Fruit fly (Drosophila melanogaster): ENCODE data around the gene Oat.
A peak's percentile ranks its signal among the peaks of the same experiment; 100 is the strongest.

Gene Oat

dm6 chr3L:19687200-19687687 lies 37.6 kb upstream of the Oat start, which contains the start of the genes CG8765 and Gbeta76C (continued):
- TF ChIP-seq CG10274 (GFP tag; optimal IDR thresholded peaks at IDR 0.05) (no peak), Ptx1 (GFP tag; IDR thresholded peaks at IDR 0.05) (peak; percentile 39; the same call in 1 of the 2 replicates), bbx (GFP tag; IDR thresholded peaks at IDR 0.05; ENCODE audit: partially characterized antibody) (peak; percentile 37; the same call in 1 of the 2 replicates), PHDP (tag; optimal IDR thresholded peaks at IDR 0.05) (no peak), emc (GFP tag; optimal IDR thresholded peaks at IDR 0.05) (peak; percentile 3), fd102C (GFP tag; optimal IDR thresholded peaks at IDR 0.05) (no peak), stwl (tag; optimal IDR thresholded peaks at IDR 0.05) (peak; percentile 90), CG1529 (GFP tag; optimal IDR thresholded peaks at IDR 0.05) (no peak), nerfin-1 (tag; optimal IDR thresholded peaks at IDR 0.05) (peak; percentile 18), CG12744 (GFP tag; optimal IDR thresholded peaks at IDR 0.05) (peak; percentile 64), Fer1 (GFP tag; optimal IDR thresholded peaks at IDR 0.05) (peak; percentile 59), CG4854 (GFP tag; optimal IDR thresholded peaks at IDR 0.05) (peak; percentile 19), unpg (GFP tag; optimal IDR thresholded peaks at IDR 0.05) (no peak), CG33557 (GFP tag; optimal IDR thresholded peaks at IDR 0.05) (no peak), ind (GFP tag; optimal IDR thresholded peaks at IDR 0.05) (peak; percentile 30), Hr3 (GFP tag; optimal IDR thresholded peaks at IDR 0.05) (peak; percentile 9), CG13287 (GFP tag; IDR thresholded peaks at IDR 0.05; ENCODE audit: partially characterized antibody) (peak; percentile 74), NC2β (GFP tag; optimal IDR thresholded peaks at IDR 0.05) (peak; percentile 48), CG13894 (tag; optimal IDR thresholded peaks at IDR 0.05) (peak; percentile 41), Ssrp (tag; optimal IDR thresholded peaks at IDR 0.05) (no peak), Scr (GFP tag; IDR thresholded peaks at IDR 0.05; ENCODE audit: partially characterized antibody) (peak; percentile 31; the same call in 1 of the 2 replicates), CG8765 (GFP tag; IDR thresholded peaks at IDR 0.05) (0 out of 2 replicates have a peak, but pooled peaks have one; percentile 16), CG17186 (GFP tag; optimal IDR thresholded peaks at IDR 0.05) (peak; percentile 90), Lhr (GFP tag; optimal IDR thresholded peaks at IDR 0.05) (peak; percentile 93), Stat92E (GFP tag; optimal IDR thresholded peaks at IDR 0.05) (peak in 1 of 3 experiments; percentile 77), lmd (GFP tag; IDR thresholded peaks at IDR 0.05) (peak; percentile 31; the same call in 1 of the 2 replicates), CG4617 (GFP tag; optimal IDR thresholded peaks at IDR 0.05; ENCODE audit: borderline replicate concordance) (peak; percentile 68), Elba2 (GFP tag; optimal IDR thresholded peaks at IDR 0.05) (peak; percentile 58), tx (GFP tag; optimal IDR thresholded peaks at IDR 0.05) (peak; percentile 52), unc-4 (GFP tag; IDR thresholded peaks at IDR 0.05; ENCODE audit: partially characterized antibody) (peak; percentile 60), Sin3A (optimal IDR thresholded peaks at IDR 0.05) (peak; percentile 62), CG17802 (tag; optimal IDR thresholded peaks at IDR 0.05) (no peak), CG17568 (GFP tag; optimal IDR thresholded peaks at IDR 0.05) (no peak), CG10431 (GFP tag; optimal IDR thresholded peaks at IDR 0.05) (no peak), CG10321 (GFP tag; IDR thresholded peaks at IDR 0.05) (no peak), cg (GFP tag; optimal IDR thresholded peaks at IDR 0.05) (no peak), twi (tag; optimal IDR thresholded peaks at IDR 0.05) (peak; percentile 64), dysf (GFP tag; IDR thresholded peaks at IDR 0.05) (peak; percentile 27; the same call in 1 of the 3 replicates), NK7.1 (GFP tag; optimal IDR thresholded peaks at IDR 0.05) (no peak), knrl (GFP tag; IDR thresholded peaks at IDR 0.05; ENCODE audit: partially characterized antibody) (peak; percentile 55; the same call in 1 of the 3 replicates), CG11456 (GFP tag; IDR thresholded peaks at IDR 0.05) (no peak), CG10654 (GFP tag; optimal IDR thresholded peaks at IDR 0.05) (peak; percentile 7), dpn (GFP tag; optimal IDR thresholded peaks at IDR 0.05) (peak; percentile 65 to 71), vvl (GFP tag; IDR thresholded peaks at IDR 0.05) (peak; percentile 60), E2f1 (GFP tag; IDR thresholded peaks at IDR 0.05) (peak; percentile 60), CG1792 (GFP tag; optimal IDR thresholded peaks at IDR 0.05) (peak; percentile 20), CG3726 (GFP tag; IDR thresholded peaks at IDR 0.05) (no peak), CG9609 (GFP tag; optimal IDR thresholded peaks at IDR 0.05) (peak; percentile 50), pho (GFP tag; optimal IDR thresholded peaks at IDR 0.05) (peak; percentile 50), CG8478 (optimal IDR thresholded peaks at IDR 0.05) (no peak)

All from whole organism, embryonic.